Worm (Caenorhabditis elegans) whole organism, L1 larva: ENCODE results near the gene cdc-50.B.

Experiments
- F16B12.6 ChIP-seq: fragments of 150-350 bp; optimal IDR thresholded peaks from 2 replicates; lab custom pipeline; 2014; ENCODE audit warnings: missing biosample characterization, missing genetic modification characterization
- Y116A8C.19 ChIP-seq: sonication (generic microtip); optimal IDR thresholded peaks from 2 replicates; lab custom pipeline; 2016; ENCODE audit warnings: missing compliant biosample characterization, missing genetic modification characterization, borderline replicate concordance
- aha-1 ChIP-seq: fragments of 150-350 bp; optimal IDR thresholded peaks from 2 replicates; lab custom pipeline; 2014; ENCODE audit warnings: missing biosample characterization, missing genetic modification characterization
- ceh-82 ChIP-seq, 3 experiments: fragments of 150-350 bp in 1 of 3; sonication (generic microtip) in 2 of 3; optimal IDR thresholded peaks; 2 replicates each; lab custom pipeline; 2014 to 2017; ENCODE audit warnings: missing biosample characterization in 3 of 3, missing genetic modification characterization in 3 of 3
- ceh-88 ChIP-seq: fragments of 200-800 bp; sonication (Bioruptor generic); IDR thresholded peaks from 2 replicates; pipeline ENCODE4 v1.3.6; 2022; ENCODE audit warnings: missing genetic modification characterization, missing compliant biosample characterization
- ceh-90 ChIP-seq: sonication (generic microtip); optimal IDR thresholded peaks from 2 replicates; lab custom pipeline; 2016; ENCODE audit warnings: missing genetic modification characterization, missing compliant biosample characterization
- ces-1 ChIP-seq: fragments of 150-350 bp; optimal IDR thresholded peaks from 2 replicates; lab custom pipeline; 2014; ENCODE audit warnings: missing biosample characterization, missing genetic modification reagents, missing genetic modification characterization
- dsc-1 ChIP-seq: sonication (generic microtip); optimal IDR thresholded peaks from 2 replicates; lab custom pipeline; 2016; ENCODE audit warnings: mild to moderate bottlenecking, missing genetic modification characterization, missing compliant biosample characterization
- efl-1 ChIP-seq, 4 experiments: fragments of 150-350 bp; optimal IDR thresholded peaks in 3 of 4; peaks in 1 of 4; 1 replicate in 1 of 4; 2 replicates in 3 of 4; lab custom pipeline; 2014; ENCODE audit warnings: missing biosample characterization in 2 of 4, missing genetic modification characterization in 2 of 4, missing genetic modification reagents in 2 of 4
- elt-2 ChIP-seq: sonication (generic microtip); optimal IDR thresholded peaks from 2 replicates; lab custom pipeline; 2016; ENCODE audit warnings: missing genetic modification characterization, mild to moderate bottlenecking, inconsistent platforms, missing compliant biosample characterization, missing genetic modification reagents
- elt-3 ChIP-seq, 6 experiments: fragments of 150-350 bp in 1 of 6; sonication (generic microtip); optimal IDR thresholded peaks; 2 replicates each; lab custom pipeline; 2017 to 2018; ENCODE audit warnings: missing biosample characterization in 6 of 6, missing genetic modification characterization in 6 of 6, inconsistent platforms in 1 of 6
- fkh-10 ChIP-seq: sonication (generic microtip); optimal IDR thresholded peaks from 2 replicates; lab custom pipeline; 2017; ENCODE audit warnings: missing biosample characterization, missing genetic modification reagents, missing genetic modification characterization
- fkh-8 ChIP-seq: sonication (generic microtip); optimal IDR thresholded peaks from 2 replicates; lab custom pipeline; 2016; ENCODE audit warnings: mild to moderate bottlenecking, missing genetic modification characterization, missing compliant biosample characterization
- fos-1 ChIP-seq: fragments of 150-350 bp; optimal IDR thresholded peaks from 2 replicates; lab custom pipeline; 2014; ENCODE audit warnings: missing biosample characterization, missing genetic modification characterization
- irx-1 ChIP-seq: sonication (generic microtip); optimal IDR thresholded peaks from 2 replicates; lab custom pipeline; 2016; ENCODE audit warnings: missing genetic modification characterization, missing compliant biosample characterization
- jun-1 ChIP-seq: fragments of 150-350 bp; optimal IDR thresholded peaks from 2 replicates; lab custom pipeline; 2014; ENCODE audit warnings: missing biosample characterization, missing genetic modification reagents, missing genetic modification characterization
- lin-15B ChIP-seq: fragments of 150-350 bp; sonication (generic microtip); optimal IDR thresholded peaks from 3 replicates; lab custom pipeline; 2014; ENCODE audit warnings: missing biosample characterization, missing genetic modification characterization
- lin-39 ChIP-seq: fragments of 150-350 bp; optimal IDR thresholded peaks from 2 replicates; lab custom pipeline; 2014; ENCODE audit warnings: missing biosample characterization, missing genetic modification reagents, missing genetic modification characterization
- lir-3 ChIP-seq: sonication (generic microtip); optimal IDR thresholded peaks from 2 replicates; lab custom pipeline; 2016; ENCODE audit warnings: mild to moderate bottlenecking, missing genetic modification characterization, moderate library complexity, missing compliant biosample characterization; ENCODE audit not compliant: poor library complexity
- lsy-2 ChIP-seq, 2 experiments: fragments of 150-350 bp; optimal IDR thresholded peaks; 2 replicates each; lab custom pipeline; 2014; ENCODE audit warnings: missing biosample characterization in 2 of 2, missing genetic modification characterization in 2 of 2
- nhr-11 ChIP-seq: fragments of 150-350 bp; optimal IDR thresholded peaks from 2 replicates; lab custom pipeline; 2014; ENCODE audit warnings: missing biosample characterization, missing genetic modification characterization
- nhr-20 ChIP-seq: sonication (generic microtip); optimal IDR thresholded peaks from 2 replicates; lab custom pipeline; 2016; ENCODE audit warnings: mild to moderate bottlenecking, missing genetic modification characterization, missing compliant biosample characterization
- nhr-28 ChIP-seq: fragments of 150-350 bp; optimal IDR thresholded peaks from 2 replicates; lab custom pipeline; 2014; ENCODE audit warnings: missing biosample characterization, missing genetic modification characterization
- nhr-71 ChIP-seq: sonication (generic microtip); optimal IDR thresholded peaks from 2 replicates; lab custom pipeline; 2016; ENCODE audit warnings: mild to moderate bottlenecking, missing genetic modification characterization, moderate library complexity, missing compliant biosample characterization
- nhr-84 ChIP-seq: sonication (generic microtip); optimal IDR thresholded peaks from 2 replicates; lab custom pipeline; 2017; ENCODE audit warnings: missing biosample characterization, missing genetic modification characterization
- nhr-85 ChIP-seq: sonication (generic microtip); peaks from one replicate; lab custom pipeline; 2016; ENCODE audit warnings: missing genetic modification characterization, inconsistent platforms, missing compliant biosample characterization
- nhr-90 ChIP-seq: sonication (generic microtip); optimal IDR thresholded peaks from 2 replicates; lab custom pipeline; 2016; ENCODE audit warnings: mild to moderate bottlenecking, missing genetic modification characterization, missing compliant biosample characterization; ENCODE audit not compliant: poor library complexity
- snpc-4 ChIP-seq: fragments of 150-350 bp; optimal IDR thresholded peaks from 2 replicates; lab custom pipeline; 2014; ENCODE audit warnings: missing biosample characterization, missing genetic modification characterization
- sox-4 ChIP-seq: sonication (generic microtip); optimal IDR thresholded peaks from 2 replicates; lab custom pipeline; 2016; ENCODE audit warnings: missing genetic modification characterization, missing compliant biosample characterization
- swsn-7 ChIP-seq: sonication (generic microtip); optimal IDR thresholded peaks from 2 replicates; lab custom pipeline; 2016; ENCODE audit warnings: missing genetic modification characterization, missing compliant biosample characterization
- tbx-2 ChIP-seq: sonication (generic microtip); optimal IDR thresholded peaks from 2 replicates; lab custom pipeline; 2016; ENCODE audit warnings: missing genetic modification characterization, missing compliant biosample characterization
- unc-62 ChIP-seq: fragments of 150-350 bp; optimal IDR thresholded peaks from 2 replicates; lab custom pipeline; 2014; ENCODE audit warnings: missing biosample characterization, missing genetic modification reagents, missing genetic modification characterization
- vab-15 ChIP-seq: sonication (generic microtip); optimal IDR thresholded peaks from 2 replicates; lab custom pipeline; 2017; ENCODE audit warnings: missing genotype, mild to moderate bottlenecking, missing genetic modification characterization, missing compliant biosample characterization
- zip-4 ChIP-seq: fragments of 200-800 bp; sonication (Bioruptor generic); optimal IDR thresholded peaks from 2 replicates; lab custom pipeline; 2018; ENCODE audit warnings: mild to moderate bottlenecking, missing genetic modification characterization, moderate library complexity, missing compliant biosample characterization
- ztf-11 ChIP-seq, 2 experiments: sonication (generic microtip); optimal IDR thresholded peaks; 2 replicates each; lab custom pipeline; 2016 to 2017; ENCODE audit warnings: missing genetic modification characterization in 2 of 2, missing biosample characterization in 1 of 2, missing compliant biosample characterization in 1 of 2

The cdc-50.B gene

ce11 chrIV:8743654-8744332 is 20.9 kb upstream of the cdc-50.B start, which contains the start of gene F21D5.7 (continued):
- TF ChIP-seq nhr-71 (tag; lab: Kevin White, UChicago) (peak; percentile 89), sox-4 (tag; lab: Kevin White, UChicago) (peak; percentile 23), F16B12.6 (tag; lab: Kevin White, UChicago) (peak; percentile 51), unc-62 (GFP tag; lab: Kevin White, UChicago) (no peak), ceh-82 (tag; optimal IDR thresholded peaks at IDR 0.05; lab: Kevin White, UChicago) (peak; percentile 70 to 79 (median 73)), dsc-1 (tag; lab: Kevin White, UChicago) (peak; percentile 80), ceh-90 (tag; lab: Kevin White, UChicago) (no peak), zip-4 (GFP tag; lab: Kevin White, UChicago) (peak; percentile 62), lir-3 (tag; lab: Kevin White, UChicago) (peak; percentile 46), ztf-11 (tag; optimal IDR thresholded peaks at IDR 0.05; lab: Kevin White, UChicago) (peak in 1 of 2 experiments; percentile 25), nhr-90 (tag; lab: Kevin White, UChicago) (peak; percentile 86), nhr-11 (tag; lab: Kevin White, UChicago) (peak; percentile 61), elt-2 (peak; percentile 81), nhr-84 (no peak), jun-1 (tag; lab: Kevin White, UChicago) (peak; percentile 68), Y116A8C.19 (tag; lab: Kevin White, UChicago) (no peak), nhr-85 (tag; lab: Kevin White, UChicago) (peak; percentile 89)

ce11 chrIV:8745591-8746302 is 18.9 kb upstream of the cdc-50.B start, which contains the start of the genes F20C5.7 and parg-1:
F20C5.7 (minus strand) TSS chrIV:8745691.
parg-1 (plus strand) TSS chrIV:8746252.
- TF ChIP-seq aha-1 (tag; lab: Kevin White, UChicago), result no peak

- TF ChIP-seq unc-62 (GFP tag; lab: Kevin White, UChicago) (no peak), efl-1 (optimal IDR thresholded peaks at IDR 0.05; lab: Kevin White, UChicago) (no peak), efl-1 (GFP tag; optimal IDR thresholded peaks at IDR 0.05 in 1 of 2; lab: Kevin White, UChicago) (peak in 1 of 2 experiments; percentile 24)
Measured at ce11 chrIV:8748967-8749366, 15.7 kb upstream of the cdc-50.B start.

ce11 chrIV:8752492-8752891 is 12.2 kb upstream of the cdc-50.B start:
- TF ChIP-seq nhr-20 (no peak), irx-1 (no peak), fkh-10 (GFP tag; lab: Kevin White, UChicago) (no peak), lir-3 (tag; lab: Kevin White, UChicago) (no peak), fkh-8 (no peak), nhr-90 (tag; lab: Kevin White, UChicago) (no peak), sox-4 (tag; lab: Kevin White, UChicago) (no peak), tbx-2 (tag; lab: Kevin White, UChicago) (no peak)

- TF ChIP-seq nhr-84 (no peak), elt-3 (tag; optimal IDR thresholded peaks at IDR 0.05; lab: Kevin White, UChicago) (no peak), lin-39 (no peak), snpc-4 (tag; lab: Kevin White, UChicago) (no peak), ces-1 (no peak), lir-3 (tag; lab: Kevin White, UChicago) (no peak), nhr-90 (tag; lab: Kevin White, UChicago) (no peak), Y116A8C.19 (tag; lab: Kevin White, UChicago) (no peak), lsy-2 (tag; optimal IDR thresholded peaks at IDR 0.05; lab: Kevin White, UChicago) (no peak), fos-1 (tag; lab: Kevin White, UChicago) (no peak), lin-15B (tag; lab: Kevin White, UChicago) (no peak), elt-2 (no peak), ceh-88 (GFP tag; lab: Robert Waterston, UW) (no peak), nhr-71 (tag; lab: Kevin White, UChicago) (no peak), vab-15 (no peak), tbx-2 (tag; lab: Kevin White, UChicago) (no peak), nhr-20 (no peak), jun-1 (tag; lab: Kevin White, UChicago) (no peak), nhr-28 (tag; lab: Kevin White, UChicago) (no peak), swsn-7 (tag; lab: Kevin White, UChicago) (no peak)
Measured at ce11 chrIV:8754146-8754545, 10.5 kb upstream of the cdc-50.B start.
